Fruit fly (Drosophila melanogaster) whole organism, embryonic: ENCODE data around the gene CG33288.
A peak's percentile ranks its signal among the peaks of the same experiment; 100 is the strongest.

Source experiments
- BEAF-32 ChIP-seq: fragments of 200-800 bp; sonication (Bioruptor generic); optimal IDR thresholded peaks from 3 replicates; lab custom pipeline; 2017; ENCODE audit warnings: missing biosample characterization, missing genetic modification characterization, mild to moderate bottlenecking, moderate library complexity, missing genetic modification reagents
- Blimp-1 ChIP-seq: fragments of 200-800 bp; sonication (Bioruptor generic); optimal IDR thresholded peaks from 3 replicates; lab custom pipeline; 2018; ENCODE audit warnings: missing biosample characterization, missing genetic modification characterization, mild to moderate bottlenecking, moderate library complexity, missing genetic modification reagents
- CG10565 ChIP-seq: fragments of 200-800 bp; sonication (Bioruptor generic); optimal IDR thresholded peaks from 3 replicates; lab custom pipeline; 2016; ENCODE audit warnings: missing biosample characterization, mild to moderate bottlenecking, missing genetic modification characterization
- CG11398 ChIP-seq: fragments of 200-800 bp; sonication (Bioruptor generic); optimal IDR thresholded peaks from 2 replicates; lab custom pipeline; 2016; ENCODE audit warnings: missing biosample characterization, missing genetic modification characterization
- CG11504 ChIP-seq: fragments of 200-800 bp; sonication (Bioruptor generic); optimal IDR thresholded peaks from 3 replicates; lab custom pipeline; 2019; ENCODE audit warnings: missing biosample characterization, mild to moderate bottlenecking, missing genetic modification characterization, moderate library complexity
- CG11723 ChIP-seq: fragments of 200-800 bp; sonication (Bioruptor generic); optimal IDR thresholded peaks from 2 replicates; lab custom pipeline; 2017; ENCODE audit warnings: missing biosample characterization, mild to moderate bottlenecking, missing genetic modification characterization
- CG12744 ChIP-seq: fragments of 200-800 bp; sonication (Bioruptor generic); optimal IDR thresholded peaks from 2 replicates; lab custom pipeline; 2016; ENCODE audit warnings: missing biosample characterization, missing genetic modification characterization
- CG12769 ChIP-seq: fragments of 200-800 bp; sonication (Bioruptor generic); optimal IDR thresholded peaks from 2 replicates; lab custom pipeline; 2019; ENCODE audit warnings: missing biosample characterization, mild to moderate bottlenecking, missing genetic modification characterization, moderate library complexity
- CG1529 ChIP-seq: fragments of 200-800 bp; sonication (Bioruptor generic); optimal IDR thresholded peaks from 3 replicates; lab custom pipeline; 2018; ENCODE audit warnings: missing biosample characterization, missing genetic modification characterization
- CG15601 ChIP-seq: fragments of 200-800 bp; sonication (Bioruptor generic); optimal IDR thresholded peaks from 3 replicates; lab custom pipeline; 2019; ENCODE audit warnings: missing biosample characterization, mild to moderate bottlenecking, missing genetic modification characterization, moderate library complexity
- CG16813 ChIP-seq: fragments of 200-800 bp; sonication (Bioruptor generic); IDR thresholded peaks from 3 replicates; pipeline ENCODE4 v1.3.6; 2022; ENCODE audit warnings: missing biosample characterization, missing genetic modification characterization; ENCODE audit not compliant: partially characterized antibody
- CG17186 ChIP-seq: fragments of 200-800 bp; sonication (Bioruptor generic); optimal IDR thresholded peaks from 3 replicates; lab custom pipeline; 2017; ENCODE audit warnings: missing biosample characterization, missing genetic modification reagents, missing genetic modification characterization
- CG18476 ChIP-seq: fragments of 200-800 bp; sonication (Bioruptor generic); optimal IDR thresholded peaks from 2 replicates; lab custom pipeline; 2016; ENCODE audit warnings: missing biosample characterization, mild to moderate bottlenecking, missing genetic modification characterization
- CG18764 ChIP-seq: fragments of 200-800 bp; sonication (Bioruptor generic); optimal IDR thresholded peaks from 3 replicates; lab custom pipeline; 2016; ENCODE audit warnings: missing biosample characterization, missing genetic modification characterization
- CG31365 ChIP-seq: fragments of 200-800 bp; sonication (Bioruptor generic); optimal IDR thresholded peaks from 2 replicates; lab custom pipeline; 2018; ENCODE audit warnings: missing biosample characterization, mild to moderate bottlenecking, missing genetic modification characterization
- CG3163 ChIP-seq: fragments of 200-800 bp; sonication (Bioruptor generic); optimal IDR thresholded peaks from 3 replicates; lab custom pipeline; 2016; ENCODE audit warnings: missing biosample characterization, missing genetic modification characterization
- CG34376 ChIP-seq: fragments of 200-800 bp; sonication (Bioruptor generic); optimal IDR thresholded peaks from 2 replicates; lab custom pipeline; 2018; ENCODE audit warnings: missing biosample characterization, mild to moderate bottlenecking, missing genetic modification characterization
- CG34422 ChIP-seq: fragments of 200-800 bp; sonication (Bioruptor generic); IDR thresholded peaks from 3 replicates; pipeline ENCODE4 v1.3.6; 2022; ENCODE audit warnings: missing biosample characterization, missing genetic modification characterization
- CG4404 ChIP-seq: fragments of 200-800 bp; sonication (Bioruptor generic); IDR thresholded peaks from 2 replicates; pipeline ENCODE4 v1.3.6; 2022; ENCODE audit warnings: missing biosample characterization, missing genetic modification characterization
- CG4730 ChIP-seq: fragments of 200-800 bp; sonication (Bioruptor generic); IDR thresholded peaks from 2 replicates; pipeline ENCODE4 v1.3.6; 2022; ENCODE audit warnings: missing biosample characterization, missing genetic modification characterization
- CG6254 ChIP-seq: fragments of 200-800 bp; sonication (Bioruptor generic); optimal IDR thresholded peaks from 3 replicates; lab custom pipeline; 2017; ENCODE audit warnings: mild to moderate bottlenecking, missing biosample characterization, missing genetic modification reagents, missing genetic modification characterization
- CG7271 ChIP-seq: fragments of 200-800 bp; sonication (Bioruptor generic); optimal IDR thresholded peaks from 2 replicates; lab custom pipeline; 2018; ENCODE audit warnings: missing biosample characterization, mild to moderate bottlenecking, missing genetic modification characterization, moderate library complexity
- CG7963 ChIP-seq: fragments of 200-800 bp; sonication (Bioruptor generic); IDR thresholded peaks from 3 replicates; pipeline ENCODE4 v1.3.6; 2022; ENCODE audit warnings: missing biosample characterization, missing genetic modification characterization; ENCODE audit not compliant: partially characterized antibody
- CG8290 ChIP-seq, 3 experiments: fragments of 200-800 bp; sonication (Bioruptor generic); optimal IDR thresholded peaks; 2 replicates each; lab custom pipeline; 2016 to 2019; ENCODE audit warnings: missing biosample characterization in 3 of 3, missing genetic modification characterization in 3 of 3, mild to moderate bottlenecking in 2 of 3, moderate library complexity in 1 of 3
- CG8478 ChIP-seq: fragments of >200 bp; optimal IDR thresholded peaks from 2 replicates; lab custom pipeline; 2018
- CG9727 ChIP-seq: fragments of 200-800 bp; sonication (Bioruptor generic); optimal IDR thresholded peaks from 3 replicates; lab custom pipeline; 2017; ENCODE audit warnings: missing biosample characterization, mild to moderate bottlenecking, missing genetic modification characterization
- CTCF ChIP-seq: fragments of 200-800 bp; sonication (Bioruptor generic); optimal IDR thresholded peaks from 2 replicates; lab custom pipeline; 2017; ENCODE audit warnings: missing biosample characterization, mild to moderate bottlenecking, missing genetic modification characterization, moderate library complexity
- Dbx ChIP-seq: fragments of 200-800 bp; sonication (Bioruptor generic); IDR thresholded peaks from 3 replicates; pipeline ENCODE4 v1.3.6; 2022; ENCODE audit warnings: missing biosample characterization, missing genetic modification characterization
- E2f2 ChIP-seq: fragments of 200-800 bp; sonication (Bioruptor generic); IDR thresholded peaks from 2 replicates; pipeline ENCODE4 v1.3.6; 2022; ENCODE audit warnings: missing biosample characterization, missing genetic modification characterization
- H15 ChIP-seq: fragments of 200-800 bp; sonication (Bioruptor generic); IDR thresholded peaks from 3 replicates; pipeline ENCODE4 v1.3.6; 2022; ENCODE audit warnings: missing biosample characterization, missing genetic modification characterization
- HLH54F ChIP-seq: fragments of 200-800 bp; sonication (Bioruptor generic); optimal IDR thresholded peaks from 3 replicates; lab custom pipeline; 2016; ENCODE audit warnings: missing biosample characterization, missing genetic modification characterization
- Meics ChIP-seq: fragments of 200-800 bp; sonication (Bioruptor generic); optimal IDR thresholded peaks from 2 replicates; lab custom pipeline; 2017; ENCODE audit warnings: missing biosample characterization, mild to moderate bottlenecking, missing genetic modification characterization
- Oaz ChIP-seq: fragments of 200-800 bp; sonication (Bioruptor generic); IDR thresholded peaks from 2 replicates; pipeline ENCODE4 v1.3.6; 2022; ENCODE audit warnings: missing biosample characterization, missing genetic modification characterization
- Sox102F ChIP-seq: fragments of 200-800 bp; sonication (Bioruptor generic); optimal IDR thresholded peaks from 2 replicates; lab custom pipeline; 2018; ENCODE audit warnings: missing biosample characterization, mild to moderate bottlenecking, missing genetic modification characterization, moderate library complexity
- Sry-δ ChIP-seq: fragments of 200-800 bp; sonication (Bioruptor generic); optimal IDR thresholded peaks from 2 replicates; lab custom pipeline; 2016; ENCODE audit warnings: missing biosample characterization, missing genetic modification characterization
- Stat92E ChIP-seq, 3 experiments: fragments of >200 bp in 2 of 3; fragments of 200-800 bp in 1 of 3; sonication (Bioruptor generic) in 1 of 3; optimal IDR thresholded peaks; 2 replicates each; lab custom pipeline; 2017 to 2019; ENCODE audit warnings: missing biosample characterization in 3 of 3, missing genetic modification characterization in 3 of 3, mild to moderate bottlenecking in 1 of 3, moderate library complexity in 1 of 3
- Xbp1 ChIP-seq: fragments of 200-800 bp; sonication (Bioruptor generic); optimal IDR thresholded peaks from 3 replicates; lab custom pipeline; 2016; ENCODE audit warnings: missing biosample characterization, mild to moderate bottlenecking, missing genetic modification characterization
- ap ChIP-seq: fragments of 200-800 bp; sonication (Bioruptor generic); IDR thresholded peaks from 2 replicates; pipeline ENCODE4 v1.3.6; 2022; ENCODE audit warnings: missing biosample characterization, missing genetic modification characterization
- dm ChIP-seq: fragments of 200-800 bp; sonication (Bioruptor generic); optimal IDR thresholded peaks from 3 replicates; lab custom pipeline; 2016; ENCODE audit warnings: missing biosample characterization, missing genetic modification characterization
- eyg ChIP-seq: fragments of 200-800 bp; sonication (Bioruptor generic); optimal IDR thresholded peaks from 3 replicates; lab custom pipeline; 2016; ENCODE audit warnings: missing biosample characterization, missing genetic modification characterization
- fru ChIP-seq: fragments of >200 bp; optimal IDR thresholded peaks from 2 replicates; lab custom pipeline; 2017
- fu2 ChIP-seq: fragments of 200-800 bp; sonication (Bioruptor generic); optimal IDR thresholded peaks from 2 replicates; lab custom pipeline; 2016; ENCODE audit warnings: missing biosample characterization, missing genetic modification characterization
- gce ChIP-seq: fragments of 200-800 bp; sonication (Bioruptor generic); IDR thresholded peaks from 3 replicates; pipeline ENCODE4 v1.3.6; 2022; ENCODE audit warnings: missing biosample characterization, missing genetic modification characterization
- jigr1 ChIP-seq: fragments of 200-800 bp; sonication (Bioruptor generic); IDR thresholded peaks from 3 replicates; pipeline ENCODE4 v1.3.6; 2022; ENCODE audit warnings: missing biosample characterization, missing genetic modification characterization
- knrl ChIP-seq: fragments of 200-800 bp; sonication (Bioruptor generic); IDR thresholded peaks from 3 replicates; pipeline ENCODE4 v1.3.6; 2022; ENCODE audit warnings: missing biosample characterization, missing genetic modification characterization; ENCODE audit not compliant: partially characterized antibody
- lbe ChIP-seq: fragments of 200-800 bp; sonication (Bioruptor generic); optimal IDR thresholded peaks from 2 replicates; lab custom pipeline; 2016; ENCODE audit warnings: missing biosample characterization, mild to moderate bottlenecking, missing genetic modification characterization
- pita ChIP-seq: fragments of 200-800 bp; sonication (Bioruptor generic); optimal IDR thresholded peaks from 2 replicates; lab custom pipeline; 2017; ENCODE audit warnings: missing biosample characterization, mild to moderate bottlenecking, missing genetic modification characterization
- sens ChIP-seq: fragments of 200-800 bp; sonication (Bioruptor generic); peaks from one replicate; lab custom pipeline; 2016; ENCODE audit warnings: missing biosample characterization, missing genetic modification characterization
- sr ChIP-seq: fragments of 200-800 bp; sonication (Bioruptor generic); IDR thresholded peaks from 3 replicates; pipeline ENCODE4 v1.3.6; 2022; ENCODE audit warnings: missing biosample characterization, missing genetic modification characterization
- tgo ChIP-seq: fragments of 200-800 bp; sonication (Bioruptor generic); IDR thresholded peaks from 3 replicates; pipeline ENCODE4 v1.3.6; 2022; ENCODE audit warnings: missing biosample characterization, missing genetic modification characterization
- unc-4 ChIP-seq: fragments of 200-800 bp; sonication (Bioruptor generic); IDR thresholded peaks from 2 replicates; pipeline ENCODE4 v1.3.6; 2022; ENCODE audit warnings: missing biosample characterization, missing genetic modification characterization; ENCODE audit not compliant: partially characterized antibody
- zfh2 ChIP-seq: fragments of 200-800 bp; sonication (Bioruptor generic); optimal IDR thresholded peaks from 2 replicates; lab custom pipeline; 2016; ENCODE audit warnings: missing biosample characterization, missing genetic modification characterization

CG33288 gene

DNA sequence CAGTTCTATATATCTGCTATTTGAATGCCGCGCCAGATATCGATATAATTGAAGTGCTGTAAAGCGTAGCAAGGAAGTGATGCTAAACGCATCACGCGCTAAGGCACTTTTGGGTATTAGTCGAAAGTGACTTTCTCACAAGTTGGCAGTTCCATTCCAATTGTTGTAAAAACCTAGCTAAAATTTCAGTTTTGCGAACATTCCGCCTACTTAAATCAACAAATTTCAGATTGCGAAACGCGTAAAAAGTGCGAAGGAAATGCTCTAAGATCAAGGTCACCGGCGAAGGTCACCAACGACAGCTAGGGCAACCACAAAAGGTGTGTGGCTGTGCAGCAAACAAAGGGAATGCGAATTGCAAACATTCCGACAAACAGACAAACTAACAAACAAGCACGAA lies 18.1 kb downstream of the CG33288 start, which contains the start of gene Syx7 (continued):
- no peak for TF ChIP-seq CG31365 (tag; lab: Kevin White, UChicago)
- TF ChIP-seq ap (GFP tag; lab: Robert Waterston, UW) = no peak
- no peak for TF ChIP-seq gce (GFP tag; lab: Robert Waterston, UW)
- TF ChIP-seq CG4404 = no peak
- TF ChIP-seq dm (GFP tag; lab: Kevin White, UChicago) = peak; percentile 22
- TF ChIP-seq CG4730 (GFP tag; lab: Robert Waterston, UW) = no peak
- no peak for TF ChIP-seq CG11398 (GFP tag; lab: Kevin White, UChicago)
- TF ChIP-seq CG9727 (GFP tag; lab: Kevin White, UChicago) = no peak
- no peak for TF ChIP-seq fru (lab: Kevin White, UChicago)
- TF ChIP-seq unc-4 (GFP tag; lab: Robert Waterston, UW) = peak; percentile 55
- TF ChIP-seq fu2 (GFP tag; lab: Kevin White, UChicago) = peak; percentile 22
- TF ChIP-seq sens (GFP tag; lab: Kevin White, UChicago) = peak; percentile 81
- TF ChIP-seq Stat92E (GFP tag; optimal IDR thresholded peaks at IDR 0.05; lab: Kevin White, UChicago) = peak in 1 of 3 experiments; percentile 1
- TF ChIP-seq CG11504 (tag; lab: Kevin White, UChicago) = no peak
- TF ChIP-seq BEAF-32 (GFP tag; lab: Kevin White, UChicago) = peak; percentile 78
- no peak for TF ChIP-seq Sox102F (GFP tag; lab: Kevin White, UChicago)
- no peak for TF ChIP-seq CG11723
- TF ChIP-seq CG8290 (GFP tag; optimal IDR thresholded peaks at IDR 0.05; lab: Kevin White, UChicago) = no peak
- TF ChIP-seq CG8290 (tag; optimal IDR thresholded peaks at IDR 0.05; lab: Kevin White, UChicago) = no peak
- peak; percentile 25 for TF ChIP-seq zfh2 (GFP tag; lab: Kevin White, UChicago)
- TF ChIP-seq eyg = no peak
- peak; percentile 52 for TF ChIP-seq CG17186 (GFP tag; lab: Kevin White, UChicago)
- TF ChIP-seq knrl = peak; percentile 51; the same call in 1 of the 3 replicates
- no peak for TF ChIP-seq CTCF
- TF ChIP-seq H15 (GFP tag; lab: Robert Waterston, UW) = no peak
- TF ChIP-seq Dbx (GFP tag; lab: Robert Waterston, UW) = 0 out of 3 replicates have a peak, but pooled peaks have one; percentile 28
- peak; percentile 38 for TF ChIP-seq lbe
- TF ChIP-seq CG15601 (tag; lab: Kevin White, UChicago) = peak; percentile 24
- TF ChIP-seq CG7963 (GFP tag; lab: Robert Waterston, UW) = 0 out of 3 replicates have a peak, but pooled peaks have one; percentile 34
- peak; percentile 99 for TF ChIP-seq E2f2 (GFP tag; lab: Robert Waterston, UW)
- TF ChIP-seq Oaz = no peak
- no peak for TF ChIP-seq CG18764
- TF ChIP-seq CG7271 (tag; lab: Kevin White, UChicago) = no peak
- TF ChIP-seq Blimp-1 (GFP tag; lab: Kevin White, UChicago) = no peak
- TF ChIP-seq jigr1 (GFP tag; lab: Robert Waterston, UW) = no peak
- TF ChIP-seq CG6254 = no peak
- TF ChIP-seq Xbp1 (GFP tag; lab: Kevin White, UChicago) = peak; percentile 53
- TF ChIP-seq CG34376 = no peak
- no peak for TF ChIP-seq CG10565 (GFP tag; lab: Kevin White, UChicago)
- peak; percentile 68 for TF ChIP-seq Sry-δ (GFP tag; lab: Kevin White, UChicago)
- peak; percentile 29; the same call in 2 of the 3 replicates for TF ChIP-seq CG16813 (GFP tag; lab: Robert Waterston, UW)
- no peak for TF ChIP-seq CG1529
- TF ChIP-seq Meics = no peak
- TF ChIP-seq CG18476 (GFP tag; lab: Kevin White, UChicago) = no peak
- no peak for TF ChIP-seq pita (GFP tag; lab: Kevin White, UChicago)
- peak; percentile 51; the same call in 1 of the 3 replicates for TF ChIP-seq CG34422 (GFP tag; lab: Robert Waterston, UW)
- peak; percentile 6 for TF ChIP-seq CG3163 (GFP tag; lab: Kevin White, UChicago)
- TF ChIP-seq HLH54F (GFP tag; lab: Kevin White, UChicago) = peak; percentile 26
- TF ChIP-seq tgo (GFP tag; lab: Robert Waterston, UW) = no peak
- peak; percentile 8 for TF ChIP-seq CG12744
- TF ChIP-seq CG12769 (tag; lab: Kevin White, UChicago) = peak; percentile 53
- no peak for TF ChIP-seq CG8478 (lab: Kevin White, UChicago)
- TF ChIP-seq sr (GFP tag; lab: Robert Waterston, UW) = no peak
